Worm (Caenorhabditis elegans): Measurements from ENCODE around the gene duxl-1.
"Not testable (repeated sequence)": the region's sequence is repeated elsewhere in the genome, so short reads cannot be mapped to it uniquely, and the experiment has no call there.

The duxl-1 gene

ce11 chrII:1621795-1622194 is 41.7 kb upstream of the duxl-1 start:
- TF ChIP-seq elt-2 (tag; optimal IDR thresholded peaks at IDR 0.05) (peak; percentile 46), lim-6 (tag; optimal IDR thresholded peaks at IDR 0.05) (no peak)

- TF ChIP-seq ama-1 (optimal IDR thresholded peaks at IDR 0.05) (no peak), ceh-45 (GFP tag; IDR thresholded peaks at IDR 0.05) (no peak), sox-2 (GFP tag; IDR thresholded peaks at IDR 0.05) (no peak), ceh-14 (tag; optimal IDR thresholded peaks at IDR 0.05) (no peak), ceh-19 (GFP tag; optimal IDR thresholded peaks at IDR 0.05) (no peak), sox-4 (tag; optimal IDR thresholded peaks at IDR 0.05) (no peak), ref-2 (tag; optimal IDR thresholded peaks at IDR 0.05) (no peak)
Measured at ce11 chrII:1624572-1624971, 38.9 kb upstream of the duxl-1 start, which contains the start of gene fbxa-160. TSS of gene fbxa-160 (minus strand) at chrII:1624672.

ce11 chrII:1625666-1626065 is 37.8 kb upstream of the duxl-1 start, which contains the start of gene C08E3.14:
TSS of gene C08E3.14 (plus strand) at chrII:1625966.
- no peak for TF ChIP-seq pha-2 (tag; optimal IDR thresholded peaks at IDR 0.05)
- no peak for TF ChIP-seq ceh-48 (tag; optimal IDR thresholded peaks at IDR 0.05)
- TF ChIP-seq hlh-30 (tag; optimal IDR thresholded peaks at IDR 0.05; ENCODE audit: insufficient read depth): no peak
- no peak for TF ChIP-seq ceh-14 (tag; optimal IDR thresholded peaks at IDR 0.05)
- no peak for TF ChIP-seq ztf-16 (tag; optimal IDR thresholded peaks at IDR 0.05)
- TF ChIP-seq ceh-18 (tag; optimal IDR thresholded peaks at IDR 0.05): no peak
- TF ChIP-seq ceh-22 (tag; optimal IDR thresholded peaks at IDR 0.05): no peak
- TF ChIP-seq elt-2 (tag; optimal IDR thresholded peaks at IDR 0.05): no peak
- no peak for TF ChIP-seq T23F11.4 (GFP tag; optimal IDR thresholded peaks at IDR 0.05)
- TF ChIP-seq hlh-13 (GFP tag; optimal IDR thresholded peaks at IDR 0.05): no peak
- TF ChIP-seq nhr-232 (tag; optimal IDR thresholded peaks at IDR 0.05): no peak
- no peak for TF ChIP-seq ahr-1 (tag; optimal IDR thresholded peaks at IDR 0.05)
- no peak for TF ChIP-seq ceh-31 (tag; optimal IDR thresholded peaks at IDR 0.05)
- no peak for TF ChIP-seq che-1 (tag; optimal IDR thresholded peaks at IDR 0.05)
- no peak for TF ChIP-seq ceh-34 (tag; optimal IDR thresholded peaks at IDR 0.05)
- no peak for TF ChIP-seq ceh-24 (tag; optimal IDR thresholded peaks at IDR 0.05)

- not testable (repeated sequence) for TF ChIP-seq ceh-18 (tag; optimal IDR thresholded peaks at IDR 0.05); unc-55 (GFP tag; optimal IDR thresholded peaks at IDR 0.05); npax-4 (tag; optimal IDR thresholded peaks at IDR 0.05)
Measured at ce11 chrII:1627783-1628182, 35.7 kb upstream of the duxl-1 start, which contains the start of gene C08E3.15. TSS of gene C08E3.15 (minus strand) at chrII:1627883.

ce11 chrII:1632216-1632615 is 31.3 kb upstream of the duxl-1 start, which contains the start of gene C08E3.13:
TSS of gene C08E3.13 (minus strand) at chrII:1632316.
- not testable (repeated sequence) for TF ChIP-seq ref-2, nhr-232, ceh-2 (tag; optimal IDR thresholded peaks at IDR 0.05)

ce11 chrII:1633490-1633889 is 30.0 kb upstream of the duxl-1 start, which contains the start of gene C08E3.1:
TSS of gene C08E3.1 (plus strand) at chrII:1633790.
- TF ChIP-seq sox-4, elt-2, pha-2 (tag; optimal IDR thresholded peaks at IDR 0.05): not testable (repeated sequence)

- TF ChIP-seq ceh-2 (tag; optimal IDR thresholded peaks at IDR 0.05) (no peak), pha-4 (tag; optimal IDR thresholded peaks at IDR 0.05) (no peak), madf-2 (tag; optimal IDR thresholded peaks at IDR 0.05) (no peak), ceh-14 (tag; optimal IDR thresholded peaks at IDR 0.05) (no peak), ceh-30 (tag; optimal IDR thresholded peaks at IDR 0.05) (no peak), dmd-4 (tag; optimal IDR thresholded peaks at IDR 0.05; ENCODE audit: borderline replicate concordance) (no peak), ceh-22 (tag; optimal IDR thresholded peaks at IDR 0.05) (no peak), ceh-48 (tag; optimal IDR thresholded peaks at IDR 0.05) (no peak), fkh-10 (GFP tag; optimal IDR thresholded peaks at IDR 0.05) (no peak), ceh-18 (tag; optimal IDR thresholded peaks at IDR 0.05) (no peak), hlh-30 (tag; optimal IDR thresholded peaks at IDR 0.05; ENCODE audit: insufficient read depth) (no peak), ceh-9 (tag; optimal IDR thresholded peaks at IDR 0.05) (no peak)
Measured at ce11 chrII:1635969-1636368, 27.5 kb upstream of the duxl-1 start.
